Worm (Caenorhabditis elegans) whole organism, young adult: ENCODE results near the gene gst-2.

Source experiments
- B0035.1 ChIP-seq: sonication (generic microtip); optimal IDR thresholded peaks from 2 replicates; lab custom pipeline; 2016; ENCODE audit warnings: missing genetic modification characterization, mild to moderate bottlenecking, missing compliant biosample characterization, missing genotype, missing genetic modification reagents
- C17E4.6 ChIP-seq: fragments of 200-800 bp; sonication (Bioruptor generic); IDR thresholded peaks from 2 replicates; pipeline ENCODE4 v1.3.6; 2022; ENCODE audit warnings: missing genetic modification reagents, missing genetic modification characterization, missing compliant biosample characterization
- D2030.7 ChIP-seq: fragments of 200-800 bp; sonication (Bioruptor generic); IDR thresholded peaks from 2 replicates; pipeline ENCODE4 v1.3.6; 2022; ENCODE audit warnings: missing genetic modification reagents, missing genetic modification characterization, missing compliant biosample characterization
- F23B12.7 ChIP-seq: sonication (generic microtip); optimal IDR thresholded peaks from 2 replicates; lab custom pipeline; 2017; ENCODE audit warnings: missing genetic modification characterization, mild to moderate bottlenecking, missing compliant biosample characterization, antibody characterized with exemption, moderate library complexity; ENCODE audit not compliant: insufficient read depth
- F37B4.10 ChIP-seq: fragments of 200-800 bp; sonication (Bioruptor generic); IDR thresholded peaks from 2 replicates; pipeline ENCODE4 v1.3.6; 2022; ENCODE audit warnings: missing genetic modification characterization, missing compliant biosample characterization
- F49E8.2 ChIP-seq: sonication (generic microtip); optimal IDR thresholded peaks from 3 replicates; lab custom pipeline; 2017; ENCODE audit warnings: missing genetic modification characterization, mild to moderate bottlenecking, missing compliant biosample characterization, antibody characterized with exemption, moderate library complexity; ENCODE audit not compliant: insufficient read depth
- T07F8.4 ChIP-seq: sonication (generic microtip); optimal IDR thresholded peaks from 2 replicates; lab custom pipeline; 2016; ENCODE audit warnings: mild to moderate bottlenecking, missing genetic modification characterization, moderate library complexity, missing compliant biosample characterization
- ama-1 ChIP-seq, 3 experiments: fragments of 150-350 bp in 1 of 3; sonication (generic microtip) in 2 of 3; optimal IDR thresholded peaks; 2 replicates each; lab custom pipeline; 2014 to 2018; ENCODE audit warnings: missing biosample characterization in 2 of 3, missing genetic modification characterization in 2 of 3, missing genetic modification reagents in 2 of 3
- athp-1 ChIP-seq: sonication (generic microtip); optimal IDR thresholded peaks from 2 replicates; lab custom pipeline; 2017; ENCODE audit warnings: mild to moderate bottlenecking, missing genetic modification characterization, missing compliant biosample characterization
- attf-6 ChIP-seq: fragments of 200-800 bp; sonication (Bioruptor generic); IDR thresholded peaks from 2 replicates; pipeline ENCODE4 v1.3.6; 2022; ENCODE audit warnings: missing genetic modification reagents, missing genetic modification characterization, missing compliant biosample characterization
- ccch-3 ChIP-seq: fragments of 200-800 bp; sonication (Bioruptor generic); optimal IDR thresholded peaks from 2 replicates; lab custom pipeline; 2018; ENCODE audit warnings: mild to moderate bottlenecking, missing genetic modification characterization, missing compliant biosample characterization
- cebp-1 ChIP-seq, 2 experiments: fragments of 200-800 bp in 1 of 2; sonication (Bioruptor generic) in 1 of 2; sonication (generic microtip) in 1 of 2; IDR thresholded peaks in 1 of 2; optimal IDR thresholded peaks in 1 of 2; 2 replicates each; pipeline versions ENCODE4 v1.3.6 to Lab custom; 2017 to 2022; ENCODE audit warnings: missing compliant biosample characterization in 2 of 2, missing genetic modification characterization in 2 of 2, mild to moderate bottlenecking in 1 of 2, missing genetic modification reagents in 1 of 2, moderate library complexity in 1 of 2
- cebp-2 ChIP-seq: fragments of 200-800 bp; sonication (Bioruptor generic); IDR thresholded peaks from 2 replicates; pipeline ENCODE4 v1.3.6; 2022; ENCODE audit warnings: missing genetic modification characterization, missing compliant biosample characterization
- ceh-27 ChIP-seq: fragments of 200-800 bp; sonication (Bioruptor generic); optimal IDR thresholded peaks from 2 replicates; lab custom pipeline; 2018; ENCODE audit warnings: mild to moderate bottlenecking, missing genetic modification characterization, moderate library complexity, missing compliant biosample characterization
- ceh-40 ChIP-seq: fragments of 200-800 bp; sonication (Bioruptor generic); IDR thresholded peaks from 2 replicates; pipeline ENCODE4 v1.3.6; 2022; ENCODE audit warnings: missing genetic modification characterization, missing compliant biosample characterization
- ceh-79 ChIP-seq: sonication (generic microtip); optimal IDR thresholded peaks from 2 replicates; lab custom pipeline; 2017; ENCODE audit warnings: mild to moderate bottlenecking, missing genetic modification characterization, missing compliant biosample characterization
- die-1 ChIP-seq: sonication (generic microtip); optimal IDR thresholded peaks from 2 replicates; lab custom pipeline; 2016; ENCODE audit warnings: missing genotype, mild to moderate bottlenecking, missing genetic modification characterization, missing compliant biosample characterization
- dpff-1 ChIP-seq: sonication (generic microtip); optimal IDR thresholded peaks from 2 replicates; lab custom pipeline; 2017; ENCODE audit warnings: mild to moderate bottlenecking, missing genetic modification characterization, missing compliant biosample characterization
- fkh-3 ChIP-seq: sonication (generic microtip); optimal IDR thresholded peaks from 2 replicates; lab custom pipeline; 2016; ENCODE audit warnings: mild to moderate bottlenecking, missing genetic modification characterization, missing compliant biosample characterization
- hlh-26 ChIP-seq: fragments of 200-800 bp; sonication (Bioruptor generic); conservative IDR thresholded peaks from 2 replicates; pipeline ENCODE4 v1.3.6; 2022; ENCODE audit warnings: missing genetic modification reagents, missing genetic modification characterization, missing compliant biosample characterization
- hmg-1.2 ChIP-seq: fragments of 200-800 bp; sonication (Bioruptor generic); IDR thresholded peaks from 2 replicates; pipeline ENCODE4 v1.3.6; 2022; ENCODE audit warnings: missing genetic modification reagents, missing genetic modification characterization, missing compliant biosample characterization
- hmg-20 ChIP-seq: fragments of 200-800 bp; sonication (Bioruptor generic); IDR thresholded peaks from 2 replicates; pipeline ENCODE4 v1.3.6; 2022; ENCODE audit warnings: missing genetic modification reagents, missing genetic modification characterization, missing compliant biosample characterization
- let-607 ChIP-seq, 2 experiments: fragments of 200-800 bp in 1 of 2; sonication (Bioruptor generic) in 1 of 2; sonication (generic microtip) in 1 of 2; optimal IDR thresholded peaks; 2 replicates each; lab custom pipeline; 2016 to 2018; ENCODE audit warnings: mild to moderate bottlenecking in 2 of 2, missing compliant biosample characterization in 2 of 2, missing genetic modification characterization in 2 of 2, moderate library complexity in 2 of 2, missing genotype in 1 of 2
- lin-35 ChIP-seq, 3 experiments: fragments of 150-350 bp in 2 of 3; sonication (generic microtip) in 1 of 3; optimal IDR thresholded peaks; 2 replicates each; lab custom pipeline; 2014 to 2018; ENCODE audit warnings: missing biosample characterization in 3 of 3, missing genetic modification characterization in 3 of 3, missing genetic modification reagents in 3 of 3
- lin-40 ChIP-seq: sonication (generic microtip); optimal IDR thresholded peaks from 2 replicates; lab custom pipeline; 2016; ENCODE audit warnings: missing genetic modification characterization, mild to moderate bottlenecking, missing compliant biosample characterization, missing genotype, missing genetic modification reagents
- lsy-27 ChIP-seq: sonication (generic microtip); optimal IDR thresholded peaks from 2 replicates; lab custom pipeline; 2017; ENCODE audit warnings: missing genetic modification characterization, mild to moderate bottlenecking, missing compliant biosample characterization, antibody characterized with exemption, missing genotype, borderline replicate concordance; ENCODE audit not compliant: insufficient read depth
- madf-6 ChIP-seq: fragments of 200-800 bp; sonication (Bioruptor generic); IDR thresholded peaks from 2 replicates; pipeline ENCODE4 v1.3.6; 2022; ENCODE audit warnings: missing genetic modification reagents, missing genetic modification characterization, missing compliant biosample characterization
- madf-8 ChIP-seq: fragments of 200-800 bp; sonication (Bioruptor generic); conservative IDR thresholded peaks from 2 replicates; pipeline ENCODE4 v1.3.6; 2022; ENCODE audit warnings: missing genetic modification reagents, missing genetic modification characterization, missing compliant biosample characterization
- mxl-1 ChIP-seq: sonication (generic microtip); optimal IDR thresholded peaks from 2 replicates; lab custom pipeline; 2016; ENCODE audit warnings: missing genetic modification characterization, missing compliant biosample characterization
- nfya-1 ChIP-seq: sonication (generic microtip); optimal IDR thresholded peaks from 2 replicates; lab custom pipeline; 2017; ENCODE audit warnings: antibody characterized with exemption, missing compliant biosample characterization, missing genetic modification characterization, borderline replicate concordance; ENCODE audit not compliant: insufficient read depth
- nhr-179 ChIP-seq: sonication (generic microtip); optimal IDR thresholded peaks from 2 replicates; lab custom pipeline; 2016; ENCODE audit warnings: mild to moderate bottlenecking, missing genetic modification characterization, missing compliant biosample characterization
- nhr-80 ChIP-seq: sonication (generic microtip); optimal IDR thresholded peaks from 2 replicates; lab custom pipeline; 2016; ENCODE audit warnings: missing genetic modification characterization, missing compliant biosample characterization
- pbrm-1 ChIP-seq: fragments of 200-800 bp; sonication (Bioruptor generic); IDR thresholded peaks from 2 replicates; pipeline ENCODE4 v1.3.6; 2022; ENCODE audit warnings: missing genetic modification reagents, missing genetic modification characterization, missing compliant biosample characterization
- repo-1 ChIP-seq: sonication (generic microtip); optimal IDR thresholded peaks from 2 replicates; lab custom pipeline; 2017; ENCODE audit warnings: mild to moderate bottlenecking, missing genetic modification characterization, missing compliant biosample characterization
- snpc-1.1 ChIP-seq: sonication (generic microtip); optimal IDR thresholded peaks from 2 replicates; lab custom pipeline; 2017; ENCODE audit warnings: missing genetic modification characterization, mild to moderate bottlenecking, missing compliant biosample characterization, antibody characterized with exemption, moderate library complexity, missing genotype, missing genetic modification reagents; ENCODE audit not compliant: insufficient read depth
- snpc-3.4 ChIP-seq: sonication (generic microtip); optimal IDR thresholded peaks from 2 replicates; lab custom pipeline; 2017; ENCODE audit warnings: missing genetic modification characterization, mild to moderate bottlenecking, missing compliant biosample characterization, antibody characterized with exemption, moderate library complexity, missing genotype, missing genetic modification reagents
- somi-1 ChIP-seq: fragments of 200-800 bp; sonication (Bioruptor generic); optimal IDR thresholded peaks from 2 replicates; lab custom pipeline; 2018; ENCODE audit warnings: mild to moderate bottlenecking, missing genetic modification characterization, missing compliant biosample characterization
- zfh-2 ChIP-seq: fragments of 200-800 bp; sonication (Bioruptor generic); conservative IDR thresholded peaks from 2 replicates; pipeline ENCODE4 v1.3.6; 2022; ENCODE audit warnings: missing genetic modification reagents, missing genetic modification characterization, missing compliant biosample characterization
- zim-3 ChIP-seq: sonication (generic microtip); optimal IDR thresholded peaks from 2 replicates; lab custom pipeline; 2017; ENCODE audit warnings: mild to moderate bottlenecking, missing genetic modification characterization, moderate library complexity, missing compliant biosample characterization
- ztf-18 ChIP-seq: sonication (generic microtip); optimal IDR thresholded peaks from 2 replicates; lab custom pipeline; 2016; ENCODE audit warnings: missing genotype, mild to moderate bottlenecking, missing genetic modification characterization, missing compliant biosample characterization
- ztf-25 ChIP-seq: fragments of 200-800 bp; sonication (Bioruptor generic); IDR thresholded peaks from 2 replicates; pipeline ENCODE4 v1.3.6; 2022; ENCODE audit warnings: missing genetic modification reagents, missing genetic modification characterization, missing compliant biosample characterization
- ztf-3 ChIP-seq: fragments of 200-800 bp; sonication (Bioruptor generic); optimal IDR thresholded peaks from 2 replicates; lab custom pipeline; 2018; ENCODE audit warnings: mild to moderate bottlenecking, missing genetic modification characterization, missing compliant biosample characterization

The gst-2 gene

ce11 chrIV:10188505-10188904, 46.6 kb upstream of the gst-2 start (continued):
- TF ChIP-seq hmg-1.2 (GFP tag; lab: Robert Waterston, UW) (no peak), snpc-1.1 (no peak), T07F8.4 (tag; lab: Kevin White, UChicago) (no peak), fkh-3 (no peak), let-607 (tag; optimal IDR thresholded peaks at IDR 0.05; lab: Kevin White, UChicago) (no peak)
- TF ChIP-seq, all 124 proteins: peak for 0

- no peak for TF ChIP-seq ccch-3 (GFP tag; lab: Kevin White, UChicago)
- TF ChIP-seq ama-1 (optimal IDR thresholded peaks at IDR 0.05; lab: Kevin White, UChicago), result peak; percentile 50
- TF ChIP-seq ama-1 (GFP tag; optimal IDR thresholded peaks at IDR 0.05; lab: Kevin White, UChicago), result no peak
- no peak for TF ChIP-seq cebp-1 (GFP tag; IDR thresholded peaks at IDR 0.05; lab: Robert Waterston, UW)
- TF ChIP-seq cebp-1 (tag; optimal IDR thresholded peaks at IDR 0.05; lab: Kevin White, UChicago), result peak; percentile 15
These were observed 38.4 kb upstream of the gst-2 start, which contains the start of gene gta-1 for ce11 chrIV:10180133-10180749. Gene gta-1 (plus strand): TSS chrIV:10180660.

- TF ChIP-seq lin-40, result no peak
- TF ChIP-seq D2030.7 (GFP tag; lab: Robert Waterston, UW), result peak; percentile 18; the same call in 1 of the 2 replicates
- TF ChIP-seq lin-35 (GFP tag; optimal IDR thresholded peaks at IDR 0.05; lab: Kevin White, UChicago), result no peak
- TF ChIP-seq ccch-3 (GFP tag; lab: Kevin White, UChicago), result no peak
- TF ChIP-seq somi-1 (GFP tag; lab: Kevin White, UChicago), result no peak
- no peak for TF ChIP-seq attf-6 (GFP tag; lab: Robert Waterston, UW)
- TF ChIP-seq nhr-179 (tag; lab: Kevin White, UChicago), result no peak
- peak; percentile 8 for TF ChIP-seq snpc-3.4 (tag; lab: Kevin White, UChicago)
- no peak for TF ChIP-seq nhr-80 (tag; lab: Kevin White, UChicago)
- no peak for TF ChIP-seq cebp-2
- TF ChIP-seq B0035.1, result no peak
- TF ChIP-seq zim-3 (tag; lab: Kevin White, UChicago), result no peak
- TF ChIP-seq die-1 (tag; lab: Kevin White, UChicago), result no peak
- TF ChIP-seq ceh-79 (tag; lab: Kevin White, UChicago), result no peak
- TF ChIP-seq ztf-18, result no peak
- no peak for TF ChIP-seq lsy-27
- no peak for TF ChIP-seq madf-8 (GFP tag; lab: Robert Waterston, UW)
- no peak for TF ChIP-seq hmg-1.2 (GFP tag; lab: Robert Waterston, UW)
- TF ChIP-seq F37B4.10 (GFP tag; lab: Robert Waterston, UW), result no peak
- TF ChIP-seq ztf-3 (GFP tag; lab: Kevin White, UChicago), result no peak
- no peak for TF ChIP-seq ceh-27
- peak; percentile 52; the same call in 1 of the 2 replicates for TF ChIP-seq C17E4.6 (GFP tag; lab: Robert Waterston, UW)
- peak; percentile 54; the same call in 1 of the 2 replicates for TF ChIP-seq madf-6 (GFP tag; lab: Robert Waterston, UW)
- no peak for TF ChIP-seq pbrm-1
- no peak for TF ChIP-seq nfya-1 (tag; lab: Kevin White, UChicago)
- no peak for TF ChIP-seq repo-1
- no peak for TF ChIP-seq ama-1 (optimal IDR thresholded peaks at IDR 0.05; lab: Kevin White, UChicago)
- peak in 1 of 2 experiments; percentile 37 for TF ChIP-seq ama-1 (GFP tag; optimal IDR thresholded peaks at IDR 0.05; lab: Kevin White, UChicago)
- TF ChIP-seq ztf-25, result no peak
- TF ChIP-seq F49E8.2, result peak; percentile 17
- no peak for TF ChIP-seq hmg-20 (GFP tag; lab: Robert Waterston, UW)
- TF ChIP-seq zfh-2, result no peak
- TF ChIP-seq dpff-1 (tag; lab: Kevin White, UChicago), result no peak
- no peak for TF ChIP-seq F23B12.7 (tag; lab: Kevin White, UChicago)
- TF ChIP-seq mxl-1 (tag; lab: Kevin White, UChicago), result no peak
- no peak for TF ChIP-seq athp-1 (tag; lab: Kevin White, UChicago)
- no peak for TF ChIP-seq ceh-40 (GFP tag; lab: Robert Waterston, UW)
- no peak for TF ChIP-seq hlh-26 (GFP tag; lab: Robert Waterston, UW)
These were observed 35.9 kb upstream of the gst-2 start, which contains the start of gene mspn-1 for ce11 chrIV:10177779-10178178. Gene mspn-1 (plus strand): TSS chrIV:10177968.
